Fruit fly (Drosophila melanogaster) whole organism, embryonic: ENCODE results near the gene ebi.

ENCODE experiments used
- Asciz ChIP-seq: fragments of 200-800 bp; sonication (Bioruptor generic); optimal IDR thresholded peaks from 2 replicates; lab custom pipeline; 2017; ENCODE audit warnings: missing biosample characterization, mild to moderate bottlenecking, missing genetic modification characterization, missing genetic modification reagents
- Atf6 ChIP-seq: fragments of 200-800 bp; sonication (Bioruptor generic); IDR thresholded peaks from 2 replicates; pipeline ENCODE4 v1.3.6; 2022; ENCODE audit warnings: missing biosample characterization, missing genetic modification characterization
- CG11247 ChIP-seq: fragments of 200-800 bp; sonication (Bioruptor generic); IDR thresholded peaks from 2 replicates; pipeline ENCODE4 v1.3.6; 2022; ENCODE audit warnings: missing biosample characterization, missing genetic modification characterization
- CG12104 ChIP-seq: fragments of 200-800 bp; sonication (Bioruptor generic); optimal IDR thresholded peaks from 3 replicates; lab custom pipeline; 2016; ENCODE audit warnings: missing biosample characterization, missing genetic modification characterization
- CG12391 ChIP-seq: fragments of 200-800 bp; sonication (Bioruptor generic); optimal IDR thresholded peaks from 3 replicates; lab custom pipeline; 2018; ENCODE audit warnings: missing biosample characterization, mild to moderate bottlenecking, missing genetic modification characterization, moderate library complexity
- CG14050 ChIP-seq: fragments of 200-800 bp; sonication (Bioruptor generic); IDR thresholded peaks from 3 replicates; pipeline ENCODE4 v1.3.6; 2022; ENCODE audit warnings: missing biosample characterization, missing genetic modification characterization
- CG14710 ChIP-seq: fragments of 200-800 bp; sonication (Bioruptor generic); optimal IDR thresholded peaks from 3 replicates; lab custom pipeline; 2019; ENCODE audit warnings: missing biosample characterization, mild to moderate bottlenecking, missing genetic modification characterization, moderate library complexity
- CG1647 ChIP-seq: fragments of 200-800 bp; sonication (Bioruptor generic); optimal IDR thresholded peaks from 3 replicates; lab custom pipeline; 2016; ENCODE audit warnings: missing biosample characterization, missing genetic modification characterization
- CG17361 ChIP-seq: fragments of 200-800 bp; sonication (Bioruptor generic); IDR thresholded peaks from 3 replicates; pipeline ENCODE4 v1.3.6; 2022; ENCODE audit warnings: missing biosample characterization, missing genetic modification characterization
- CG18262 ChIP-seq: fragments of 200-800 bp; optimal IDR thresholded peaks from 3 replicates; lab custom pipeline; 2019; ENCODE audit warnings: missing biosample characterization, mild to moderate bottlenecking, missing genetic modification characterization, moderate library complexity
- CG30403 ChIP-seq: fragments of 200-800 bp; sonication (Bioruptor generic); optimal IDR thresholded peaks from 3 replicates; lab custom pipeline; 2016; ENCODE audit warnings: missing biosample characterization, missing genetic modification characterization
- CG32532 ChIP-seq: fragments of 200-800 bp; sonication (Bioruptor generic); IDR thresholded peaks from 2 replicates; pipeline ENCODE4 v1.3.6; 2022; ENCODE audit warnings: missing biosample characterization, missing genetic modification characterization
- CG34422 ChIP-seq: fragments of 200-800 bp; sonication (Bioruptor generic); IDR thresholded peaks from 3 replicates; pipeline ENCODE4 v1.3.6; 2022; ENCODE audit warnings: missing biosample characterization, missing genetic modification characterization
- CG4282 ChIP-seq: fragments of 200-800 bp; sonication (Bioruptor generic); optimal IDR thresholded peaks from 2 replicates; lab custom pipeline; 2016; ENCODE audit warnings: missing biosample characterization, missing genetic modification characterization
- CG4424 ChIP-seq: fragments of 200-800 bp; sonication (Bioruptor generic); optimal IDR thresholded peaks from 3 replicates; lab custom pipeline; 2016; ENCODE audit warnings: missing biosample characterization, missing genetic modification characterization
- CG7372 ChIP-seq: fragments of 200-800 bp; sonication (Bioruptor generic); IDR thresholded peaks from 2 replicates; pipeline ENCODE4 v1.3.6; 2022; ENCODE audit warnings: missing biosample characterization, missing genetic modification characterization
- CG9876 ChIP-seq: fragments of 200-800 bp; sonication (Bioruptor generic); optimal IDR thresholded peaks from 2 replicates; lab custom pipeline; 2016; ENCODE audit warnings: missing biosample characterization, missing genetic modification characterization
- D19A ChIP-seq: fragments of 200-800 bp; optimal IDR thresholded peaks from 3 replicates; lab custom pipeline; 2019; ENCODE audit warnings: missing biosample characterization, mild to moderate bottlenecking, missing genetic modification characterization, moderate library complexity
- Doc3 ChIP-seq: fragments of 200-800 bp; sonication (Bioruptor generic); IDR thresholded peaks from 3 replicates; pipeline ENCODE4 v1.3.6; 2022; ENCODE audit warnings: missing biosample characterization, missing genetic modification characterization; ENCODE audit not compliant: partially characterized antibody
- Elba2 ChIP-seq: fragments of 200-800 bp; sonication (Bioruptor generic); optimal IDR thresholded peaks from 3 replicates; lab custom pipeline; 2016; ENCODE audit warnings: missing biosample characterization, missing genetic modification characterization
- HLH3B ChIP-seq: fragments of 200-800 bp; sonication (Bioruptor generic); IDR thresholded peaks from 2 replicates; pipeline ENCODE4 v1.3.6; 2022; ENCODE audit warnings: missing biosample characterization, missing genetic modification characterization
- Hmr ChIP-seq: fragments of 200-800 bp; sonication (Bioruptor generic); optimal IDR thresholded peaks from 3 replicates; lab custom pipeline; 2017; ENCODE audit warnings: mild to moderate bottlenecking, missing biosample characterization, missing genetic modification reagents, missing genetic modification characterization
- Jarid2 ChIP-seq: fragments of 200-800 bp; sonication (Bioruptor generic); optimal IDR thresholded peaks from 3 replicates; lab custom pipeline; 2017; ENCODE audit warnings: mild to moderate bottlenecking, missing biosample characterization, missing genetic modification reagents, missing genetic modification characterization
- Lim3 ChIP-seq: fragments of 200-800 bp; sonication (Bioruptor generic); IDR thresholded peaks from 2 replicates; pipeline ENCODE4 v1.3.6; 2022; ENCODE audit warnings: missing biosample characterization, missing genetic modification characterization
- Med ChIP-seq: fragments of 200-800 bp; sonication (Bioruptor generic); peaks from one replicate; lab custom pipeline; 2016; ENCODE audit warnings: missing biosample characterization, missing genetic modification characterization, mild to moderate bottlenecking, inconsistent platforms, moderate library complexity
- Sox100B ChIP-seq: fragments of 200-800 bp; sonication (Bioruptor generic); optimal IDR thresholded peaks from 3 replicates; lab custom pipeline; 2018; ENCODE audit warnings: missing biosample characterization, mild to moderate bottlenecking, missing genetic modification characterization
- Spps ChIP-seq: fragments of 200-800 bp; sonication (Bioruptor generic); optimal IDR thresholded peaks from 2 replicates; lab custom pipeline; 2018; ENCODE audit warnings: missing biosample characterization, mild to moderate bottlenecking, missing genetic modification characterization
- abd-A ChIP-seq: fragments of 200-800 bp; sonication (Bioruptor generic); optimal IDR thresholded peaks from 3 replicates; lab custom pipeline; 2019; ENCODE audit warnings: missing biosample characterization, mild to moderate bottlenecking, missing genetic modification characterization, moderate library complexity
- bbx ChIP-seq: fragments of 200-800 bp; sonication (Bioruptor generic); IDR thresholded peaks from 2 replicates; pipeline ENCODE4 v1.3.6; 2022; ENCODE audit warnings: missing biosample characterization, missing genetic modification characterization; ENCODE audit not compliant: partially characterized antibody
- bsh ChIP-seq, 2 experiments: fragments of 200-800 bp; sonication (Bioruptor generic); optimal IDR thresholded peaks; 2 replicates each; lab custom pipeline; 2017 to 2018; ENCODE audit warnings: mild to moderate bottlenecking in 2 of 2, missing biosample characterization in 2 of 2, missing genetic modification characterization in 2 of 2, moderate library complexity in 1 of 2
- dmrt11E ChIP-seq: fragments of 200-800 bp; sonication (Bioruptor generic); optimal IDR thresholded peaks from 3 replicates; lab custom pipeline; 2018; ENCODE audit warnings: missing biosample characterization, mild to moderate bottlenecking, missing genetic modification characterization, moderate library complexity
- grau ChIP-seq: fragments of 200-800 bp; optimal IDR thresholded peaks from 3 replicates; lab custom pipeline; 2019; ENCODE audit warnings: missing biosample characterization, mild to moderate bottlenecking, missing genetic modification characterization, moderate library complexity
- hkb ChIP-seq, 2 experiments: fragments of 200-800 bp in 1 of 2; fragments of >200 bp in 1 of 2; sonication (Bioruptor generic) in 1 of 2; IDR thresholded peaks in 1 of 2; optimal IDR thresholded peaks in 1 of 2; 2 replicates each; pipeline versions ENCODE4 v1.3.6 to Lab custom; 2017 to 2022; ENCODE audit warnings: missing biosample characterization in 1 of 2, missing genetic modification characterization in 1 of 2
- jigr1 ChIP-seq: fragments of 200-800 bp; sonication (Bioruptor generic); IDR thresholded peaks from 3 replicates; pipeline ENCODE4 v1.3.6; 2022; ENCODE audit warnings: missing biosample characterization, missing genetic modification characterization
- kni ChIP-seq: fragments of 200-800 bp; sonication (Bioruptor generic); optimal IDR thresholded peaks from 3 replicates; lab custom pipeline; 2017; ENCODE audit warnings: mild to moderate bottlenecking, missing biosample characterization, missing genetic modification reagents, missing genetic modification characterization
- lola ChIP-seq, 3 experiments: fragments of >200 bp in 2 of 3; fragments of 200-800 bp in 1 of 3; sonication (Bioruptor generic) in 1 of 3; optimal IDR thresholded peaks; 2 replicates each; lab custom pipeline; 2017 to 2019; ENCODE audit warnings: missing biosample characterization in 3 of 3, missing genetic modification characterization in 3 of 3, mild to moderate bottlenecking in 1 of 3, moderate library complexity in 1 of 3
- nmo ChIP-seq: fragments of 200-800 bp; sonication (Bioruptor generic); optimal IDR thresholded peaks from 2 replicates; lab custom pipeline; 2018; ENCODE audit warnings: missing biosample characterization, mild to moderate bottlenecking, missing genetic modification characterization, moderate library complexity
- onecut ChIP-seq: fragments of 200-800 bp; sonication (Bioruptor generic); IDR thresholded peaks from 2 replicates; pipeline ENCODE4 v1.3.6; 2022; ENCODE audit warnings: missing biosample characterization, missing genetic modification characterization
- org-1 ChIP-seq: fragments of 200-800 bp; sonication (Bioruptor generic); optimal IDR thresholded peaks from 2 replicates; lab custom pipeline; 2017; ENCODE audit warnings: missing biosample characterization, missing genetic modification characterization
- pnt ChIP-seq: fragments of 200-800 bp; sonication (Bioruptor generic); optimal IDR thresholded peaks from 3 replicates; lab custom pipeline; 2016; ENCODE audit warnings: missing biosample characterization, missing genetic modification characterization
- pros ChIP-seq: fragments of 200-800 bp; sonication (Bioruptor generic); optimal IDR thresholded peaks from 3 replicates; lab custom pipeline; 2019; ENCODE audit warnings: missing biosample characterization, mild to moderate bottlenecking, missing genetic modification characterization, moderate library complexity
- row ChIP-seq: fragments of 200-800 bp; sonication (Bioruptor generic); IDR thresholded peaks from 3 replicates; pipeline ENCODE4 v1.3.6; 2022; ENCODE audit warnings: missing biosample characterization, missing genetic modification characterization
- sd ChIP-seq: fragments of 200-800 bp; sonication (Bioruptor generic); optimal IDR thresholded peaks from 3 replicates; lab custom pipeline; 2018; ENCODE audit warnings: missing biosample characterization, mild to moderate bottlenecking, missing genetic modification characterization, moderate library complexity
- sens ChIP-seq: fragments of 200-800 bp; sonication (Bioruptor generic); peaks from one replicate; lab custom pipeline; 2016; ENCODE audit warnings: missing biosample characterization, missing genetic modification characterization
- seq ChIP-seq: fragments of 200-800 bp; sonication (Bioruptor generic); IDR thresholded peaks from 2 replicates; pipeline ENCODE4 v1.3.6; 2022; ENCODE audit warnings: missing biosample characterization, missing genetic modification characterization
- sisA ChIP-seq: fragments of 200-800 bp; sonication (Bioruptor generic); IDR thresholded peaks from 2 replicates; pipeline ENCODE4 v1.3.6; 2022; ENCODE audit warnings: missing biosample characterization, missing genetic modification characterization
- sna ChIP-seq: fragments of 200-800 bp; sonication (Bioruptor generic); IDR thresholded peaks from 2 replicates; pipeline ENCODE4 v1.3.6; 2022; ENCODE audit warnings: missing biosample characterization, missing genetic modification characterization; ENCODE audit not compliant: partially characterized antibody
- twi ChIP-seq: fragments of 200-800 bp; optimal IDR thresholded peaks from 2 replicates; lab custom pipeline; 2019; ENCODE audit warnings: missing biosample characterization, mild to moderate bottlenecking, missing genetic modification characterization, moderate library complexity
- vvl ChIP-seq: fragments of 200-800 bp; sonication (Bioruptor generic); IDR thresholded peaks from 2 replicates; pipeline ENCODE4 v1.3.6; 2022; ENCODE audit warnings: missing biosample characterization, missing genetic modification characterization

Gene ebi

DNA sequence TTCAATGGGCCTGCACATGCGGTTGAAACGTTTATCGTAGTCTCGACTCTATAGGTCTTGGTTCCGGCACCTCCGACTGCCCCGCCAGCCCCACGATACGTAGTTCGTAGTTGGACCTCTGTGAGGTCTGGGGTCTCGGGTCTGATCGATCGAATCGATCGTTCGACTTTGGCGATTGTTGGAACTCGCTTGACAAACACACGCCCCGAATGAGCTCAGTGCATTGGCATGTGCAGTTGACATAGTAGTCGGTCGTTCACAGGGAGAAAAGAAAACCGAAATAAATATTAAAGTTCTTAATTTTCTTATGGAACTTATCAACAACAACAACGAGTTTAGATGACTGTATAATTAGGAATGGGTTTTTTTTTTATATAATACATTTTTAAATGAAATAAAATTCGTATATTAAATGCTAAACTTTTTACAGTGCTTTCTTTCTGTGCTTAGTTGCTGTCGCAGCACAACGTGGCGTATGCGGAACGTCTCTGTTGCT, 20.5 kb downstream of the ebi start (continued):
- peak; percentile 41 for TF ChIP-seq nmo (GFP tag; lab: Kevin White, UChicago)
- 0 out of 2 replicates have a peak, but pooled peaks have one; percentile 41 for TF ChIP-seq HLH3B
- 0 out of 2 replicates have a peak, but pooled peaks have one; percentile 12 for TF ChIP-seq seq
- peak; percentile 34 for TF ChIP-seq Asciz (GFP tag; lab: Kevin White, UChicago)
- TF ChIP-seq lola (GFP tag; optimal IDR thresholded peaks at IDR 0.05; lab: Kevin White, UChicago) = no peak
- no peak for TF ChIP-seq CG32532
- peak in 1 of 2 experiments; percentile 59 for TF ChIP-seq bsh (GFP tag; optimal IDR thresholded peaks at IDR 0.05; lab: Kevin White, UChicago)
- peak; percentile 44 for TF ChIP-seq CG12391 (tag; lab: Kevin White, UChicago)
- TF ChIP-seq CG7372 (GFP tag; lab: Robert Waterston, UW) = no peak; the same call in 1 of the 2 replicates
- no peak for TF ChIP-seq Lim3
- no peak for TF ChIP-seq CG1647 (GFP tag; lab: Kevin White, UChicago)
- no peak for TF ChIP-seq CG4282 (GFP tag; lab: Kevin White, UChicago)
- no peak for TF ChIP-seq jigr1 (GFP tag; lab: Robert Waterston, UW)
- no peak for TF ChIP-seq CG12104 (GFP tag; lab: Kevin White, UChicago)

dm6 chr2L:437498-437897, 22.6 kb downstream of the ebi start:
- peak; percentile 41 for TF ChIP-seq sd (tag; lab: Kevin White, UChicago)
- peak; percentile 80 for TF ChIP-seq vvl (GFP tag; lab: Robert Waterston, UW)
- TF ChIP-seq CG11247 = 0 out of 2 replicates have a peak, but pooled peaks have one; percentile 8
- no peak for TF ChIP-seq Hmr
- TF ChIP-seq CG34422 (GFP tag; lab: Robert Waterston, UW) = no peak
- TF ChIP-seq kni (GFP tag; lab: Kevin White, UChicago) = peak; percentile 4
- no peak for TF ChIP-seq twi
- TF ChIP-seq Doc3 = no peak
- no peak for TF ChIP-seq Elba2 (GFP tag; lab: Kevin White, UChicago)
- TF ChIP-seq hkb (optimal IDR thresholded peaks at IDR 0.05; lab: Kevin White, UChicago) = peak; percentile 27
- no peak for TF ChIP-seq hkb (GFP tag; IDR thresholded peaks at IDR 0.05; lab: Robert Waterston, UW)
- TF ChIP-seq sens (GFP tag; lab: Kevin White, UChicago) = peak; percentile 40
- no peak for TF ChIP-seq sisA
- no peak for TF ChIP-seq pnt (GFP tag; lab: Kevin White, UChicago)
- TF ChIP-seq abd-A (tag; lab: Kevin White, UChicago) = peak; percentile 41
- no peak for TF ChIP-seq row (GFP tag; lab: Robert Waterston, UW)
- TF ChIP-seq pros (GFP tag; lab: Kevin White, UChicago) = peak; percentile 55
- no peak for TF ChIP-seq CG14050 (GFP tag; lab: Robert Waterston, UW)
- 0 out of 2 replicates have a peak, but pooled peaks have one; percentile 29 for TF ChIP-seq onecut
- no peak for TF ChIP-seq CG9876
- TF ChIP-seq Atf6 (GFP tag; lab: Robert Waterston, UW) = no peak
- no peak for TF ChIP-seq CG30403

dm6 chr2L:439339-439738, 24.5 kb downstream of the ebi start:
- TF ChIP-seq Sox100B (no peak), CG4424 (GFP tag; lab: Kevin White, UChicago) (peak; percentile 8), CG18262 (peak; percentile 55), dmrt11E (tag; lab: Kevin White, UChicago) (peak; percentile 55), org-1 (no peak), Spps (tag; lab: Kevin White, UChicago) (peak; percentile 15), sens (GFP tag; lab: Kevin White, UChicago) (peak; percentile 79), bbx (GFP tag; lab: Robert Waterston, UW) (no peak), D19A (tag; lab: Kevin White, UChicago) (peak; percentile 96), sna (GFP tag; lab: Robert Waterston, UW) (no peak), kni (GFP tag; lab: Kevin White, UChicago) (peak; percentile 6), Jarid2 (GFP tag; lab: Kevin White, UChicago) (no peak), CG14710 (tag; lab: Kevin White, UChicago) (peak; percentile 17), CG17361 (GFP tag; lab: Robert Waterston, UW) (0 out of 3 replicates have a peak, but pooled peaks have one; percentile 23), grau (tag; lab: Kevin White, UChicago) (no peak), Med (GFP tag; lab: Kevin White, UChicago) (peak; percentile 46)
